Worm (Caenorhabditis elegans) whole organism, late embryonic: ENCODE measurements around the gene cbn-1.

Experiments used
- C08G9.2 ChIP-seq: sonication (generic microtip); optimal IDR thresholded peaks from 2 replicates; lab custom pipeline; 2016; ENCODE audit warnings: mild to moderate bottlenecking, missing genetic modification characterization, moderate library complexity, missing compliant biosample characterization
- ceh-31 ChIP-seq: sonication (generic microtip); optimal IDR thresholded peaks from 2 replicates; lab custom pipeline; 2016; ENCODE audit warnings: missing genetic modification characterization, missing compliant biosample characterization
- dmd-4 ChIP-seq: sonication (generic microtip); optimal IDR thresholded peaks from 2 replicates; lab custom pipeline; 2016; ENCODE audit warnings: borderline replicate concordance, missing genetic modification characterization, missing compliant biosample characterization
- dve-1 ChIP-seq: sonication (generic microtip); optimal IDR thresholded peaks from 2 replicates; lab custom pipeline; 2017; ENCODE audit warnings: antibody characterized with exemption, mild to moderate bottlenecking, missing genetic modification characterization, missing compliant biosample characterization
- elt-2 ChIP-seq: sonication (generic microtip); optimal IDR thresholded peaks from 2 replicates; lab custom pipeline; 2016; ENCODE audit warnings: missing genetic modification reagents, missing genetic modification characterization, missing compliant biosample characterization
- ets-4 ChIP-seq: sonication (generic microtip); optimal IDR thresholded peaks from 2 replicates; lab custom pipeline; 2016; ENCODE audit warnings: missing genetic modification characterization, missing compliant biosample characterization
- fkh-6 ChIP-seq: sonication (generic microtip); optimal IDR thresholded peaks from 2 replicates; lab custom pipeline; 2016; ENCODE audit warnings: missing genetic modification characterization, missing compliant biosample characterization
- hlh-13 ChIP-seq: fragments of 200-800 bp; sonication (Bioruptor generic); optimal IDR thresholded peaks from 2 replicates; lab custom pipeline; 2018; ENCODE audit warnings: mild to moderate bottlenecking, missing genetic modification characterization, missing compliant biosample characterization
- nhr-232 ChIP-seq: sonication (generic microtip); optimal IDR thresholded peaks from 2 replicates; lab custom pipeline; 2016; ENCODE audit warnings: missing genetic modification characterization, missing compliant biosample characterization
- npax-4 ChIP-seq: sonication (generic microtip); optimal IDR thresholded peaks from 2 replicates; lab custom pipeline; 2016; ENCODE audit warnings: missing genetic modification characterization, missing compliant biosample characterization
- rnt-1 ChIP-seq: sonication (generic microtip); optimal IDR thresholded peaks from 2 replicates; lab custom pipeline; 2016; ENCODE audit warnings: missing genetic modification characterization, missing compliant biosample characterization
- sox-4 ChIP-seq: sonication (generic microtip); optimal IDR thresholded peaks from 2 replicates; lab custom pipeline; 2017; ENCODE audit warnings: mild to moderate bottlenecking, missing genetic modification characterization, inconsistent platforms, missing compliant biosample characterization
- unc-3 ChIP-seq, 2 experiments: fragments of 200-800 bp in 1 of 2; sonication (Bioruptor generic) in 1 of 2; sonication (generic microtip) in 1 of 2; conservative IDR thresholded peaks in 1 of 2; optimal IDR thresholded peaks in 1 of 2; 2 replicates each; pipeline versions ENCODE4 v1.3.6 to Lab custom; 2016 to 2022; ENCODE audit warnings: missing compliant biosample characterization in 2 of 2, missing genetic modification characterization in 2 of 2, missing genetic modification reagents in 1 of 2

ce11 chrII:347734-348133, 15.4 kb upstream of the cbn-1 start, which contains the start of gene D1069.3:
- TF ChIP-seq ceh-31 (no peak), dmd-4 (tag; lab: Kevin White, UChicago) (no peak), sox-4 (tag; lab: Kevin White, UChicago) (no peak), nhr-232 (tag; lab: Kevin White, UChicago) (no peak), ets-4 (no peak), rnt-1 (tag; lab: Kevin White, UChicago) (no peak), C08G9.2 (tag; lab: Kevin White, UChicago) (no peak), hlh-13 (GFP tag; lab: Kevin White, UChicago) (no peak), unc-3 (GFP tag; conservative IDR thresholded peaks at IDR 0.05; lab: Robert Waterston, UW) (no peak), unc-3 (tag; optimal IDR thresholded peaks at IDR 0.05; lab: Kevin White, UChicago) (no peak), elt-2 (no peak), dve-1 (tag; lab: Kevin White, UChicago) (no peak), npax-4 (tag; lab: Kevin White, UChicago) (no peak), fkh-6 (tag; lab: Kevin White, UChicago) (no peak)
